Fruit fly (Drosophila melanogaster): Measurements from ENCODE around the gene CG13445.

CG13445 gene

DNA sequence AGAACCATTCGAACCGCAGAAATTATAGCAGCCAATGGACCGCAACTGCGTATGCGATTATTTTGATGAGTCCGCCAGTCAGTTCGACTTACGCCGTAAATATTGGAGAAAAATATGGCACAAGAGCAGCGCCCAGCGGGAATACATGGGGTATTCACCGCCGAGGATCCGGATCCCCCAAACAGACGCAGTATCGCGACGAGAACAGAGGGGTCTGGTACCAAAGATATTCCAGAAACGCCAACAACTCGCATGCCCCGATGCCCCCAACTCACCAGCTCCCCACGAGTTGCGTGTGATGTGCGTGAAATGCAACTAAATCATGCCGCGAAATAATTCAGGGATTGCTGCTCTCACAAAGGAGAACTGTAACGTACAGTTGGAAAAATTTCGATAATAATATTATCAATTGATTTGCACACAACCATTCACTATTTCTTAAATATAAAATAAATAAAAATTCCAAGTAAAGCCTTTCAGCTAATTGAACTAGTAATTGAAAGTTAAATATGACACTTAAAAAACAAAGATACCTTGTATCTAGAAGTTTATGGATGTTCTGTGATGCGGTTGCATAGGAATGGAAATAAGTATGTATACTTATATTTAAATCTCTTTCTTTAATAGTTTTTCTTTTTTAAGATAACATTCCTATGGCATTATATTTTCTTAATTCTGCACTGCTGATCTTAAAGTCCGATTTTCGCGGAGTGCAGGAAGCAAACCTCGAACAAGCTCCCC, 46.7 kb upstream of the CG13445 start:
- TF ChIP-seq Eip93F (GFP tag; optimal IDR thresholded peaks at IDR 0.05) (peak; percentile 50), Sox14 (GFP tag; optimal IDR thresholded peaks at IDR 0.05) (peak; percentile 42), pdm3 (GFP tag; optimal IDR thresholded peaks at IDR 0.05) (peak; percentile 51), CG3919 (GFP tag; optimal IDR thresholded peaks at IDR 0.05) (peak; percentile 78), Ets96B (tag; optimal IDR thresholded peaks at IDR 0.05) (peak; percentile 60), CG1621 (tag; optimal IDR thresholded peaks at IDR 0.05) (peak; percentile 89), CG6792 (GFP tag; optimal IDR thresholded peaks at IDR 0.05) (peak; percentile 68), CG10631 (GFP tag; optimal IDR thresholded peaks at IDR 0.05) (peak; percentile 80), Ets21C (GFP tag; optimal IDR thresholded peaks at IDR 0.05) (peak; percentile 27), CG11294 (GFP tag; IDR thresholded peaks at IDR 0.05) (no peak), dsx (GFP tag; optimal IDR thresholded peaks at IDR 0.05; ENCODE audit: poor library complexity, severe bottlenecking) (peak; percentile 72), CG8319 (GFP tag; optimal IDR thresholded peaks at IDR 0.05) (peak; percentile 47), net (GFP tag; optimal IDR thresholded peaks at IDR 0.05) (peak; percentile 57), Met (GFP tag; optimal IDR thresholded peaks at IDR 0.05) (peak; percentile 79), ss (GFP tag; optimal IDR thresholded peaks at IDR 0.05) (peak; percentile 69 to 70), CG11762 (GFP tag; optimal IDR thresholded peaks at IDR 0.05; ENCODE audit: insufficient read depth) (peak; percentile 60), dac (GFP tag; optimal IDR thresholded peaks at IDR 0.05) (no peak), CG3032 (tag; optimal IDR thresholded peaks at IDR 0.05) (peak; percentile 88), eg (GFP tag; IDR thresholded peaks at IDR 0.05) (no peak), CG16779 (tag; optimal IDR thresholded peaks at IDR 0.05) (peak; percentile 18), CG6808 (GFP tag; optimal IDR thresholded peaks at IDR 0.05) (peak; percentile 76), Eip75B (GFP tag; optimal IDR thresholded peaks at IDR 0.05) (peak; percentile 57), vri (GFP tag; optimal IDR thresholded peaks at IDR 0.05) (no peak), lz (GFP tag; optimal IDR thresholded peaks at IDR 0.05) (peak; percentile 71), fd59A (GFP tag; optimal IDR thresholded peaks at IDR 0.05) (peak; percentile 63), acj6 (GFP tag; optimal IDR thresholded peaks at IDR 0.05) (peak; percentile 64), CG6276 (GFP tag; optimal IDR thresholded peaks at IDR 0.05) (peak; percentile 0), CG6163 (GFP tag; IDR thresholded peaks at IDR 0.05) (no peak), CG10669 (GFP tag; optimal IDR thresholded peaks at IDR 0.05) (peak; percentile 78), Gug (GFP tag; IDR thresholded peaks at IDR 0.05) (no peak), esn (GFP tag; optimal IDR thresholded peaks at IDR 0.05) (peak; percentile 82), CG8119 (GFP tag; IDR thresholded peaks at IDR 0.05) (no peak), Sox102F (GFP tag; optimal IDR thresholded peaks at IDR 0.05) (peak; percentile 23), CG34406 (GFP tag; optimal IDR thresholded peaks at IDR 0.05) (peak; percentile 47), fkh (GFP tag; optimal IDR thresholded peaks at IDR 0.05) (no peak), Lpt (GFP tag; optimal IDR thresholded peaks at IDR 0.05) (peak; percentile 6), fd85E (GFP tag; optimal IDR thresholded peaks at IDR 0.05) (no peak), Smox (GFP tag; optimal IDR thresholded peaks at IDR 0.05) (peak; percentile 74), CG6854 (GFP tag; optimal IDR thresholded peaks at IDR 0.05) (peak; percentile 2), CG8632 (GFP tag; optimal IDR thresholded peaks at IDR 0.05) (peak; percentile 64), OdsH (GFP tag; optimal IDR thresholded peaks at IDR 0.05) (peak; percentile 59), Hr4 (GFP tag; optimal IDR thresholded peaks at IDR 0.05) (no peak), Hr38 (GFP tag; optimal IDR thresholded peaks at IDR 0.05) (no peak), Sox15 (GFP tag; optimal IDR thresholded peaks at IDR 0.05) (peak; percentile 24), Blimp-1 (GFP tag; optimal IDR thresholded peaks at IDR 0.05) (peak; percentile 68), topi (GFP tag; optimal IDR thresholded peaks at IDR 0.05) (peak; percentile 83), salr (GFP tag; optimal IDR thresholded peaks at IDR 0.05) (peak; percentile 18 to 45), CG7368 (GFP tag; optimal IDR thresholded peaks at IDR 0.05) (peak; percentile 21), Hr39 (GFP tag; optimal IDR thresholded peaks at IDR 0.05) (peak; percentile 50), Eip78C (GFP tag) (peak; percentile 93), CG15336 (GFP tag; IDR thresholded peaks at IDR 0.05) (no peak)

Data from whole organism, prepupa.